Fruit fly (Drosophila melanogaster): Measurements from ENCODE around the gene eff.

eff gene

DNA sequence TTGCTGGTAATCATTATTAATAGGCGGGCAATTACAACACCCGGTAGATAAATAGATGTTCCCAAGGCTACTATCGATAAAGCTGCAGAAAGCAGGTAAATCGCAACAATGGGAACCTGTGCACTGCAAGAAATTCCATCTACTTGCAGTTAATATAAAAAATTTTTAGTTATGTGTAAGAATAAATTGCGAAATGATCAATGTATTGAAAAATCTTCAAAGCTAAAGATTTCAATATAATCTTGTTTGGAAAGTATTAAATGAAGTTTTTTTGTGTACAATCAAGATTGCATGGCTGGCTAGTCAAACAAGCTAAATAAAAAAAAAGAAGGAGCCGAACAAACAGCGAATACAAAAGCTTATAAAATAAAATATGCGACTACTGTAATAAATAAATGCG, 34.3 kb upstream of the eff start (continued):
- TF ChIP-seq Hr38 (GFP tag; optimal IDR thresholded peaks at IDR 0.05): no peak
- peak; percentile 16 for TF ChIP-seq Sox102F (GFP tag; optimal IDR thresholded peaks at IDR 0.05)
- peak; percentile 17 for TF ChIP-seq cyc (GFP tag; optimal IDR thresholded peaks at IDR 0.05)
- peak; percentile 32 for TF ChIP-seq lz (GFP tag; optimal IDR thresholded peaks at IDR 0.05)
- TF ChIP-seq esn (GFP tag; optimal IDR thresholded peaks at IDR 0.05): peak; percentile 54
- peak; percentile 48 for TF ChIP-seq Sox14 (GFP tag; optimal IDR thresholded peaks at IDR 0.05)
- peak in 1 of 2 experiments; percentile 48 for TF ChIP-seq ss (GFP tag; optimal IDR thresholded peaks at IDR 0.05)
- peak; percentile 35 for TF ChIP-seq dac (GFP tag; optimal IDR thresholded peaks at IDR 0.05)
- peak; percentile 74 for TF ChIP-seq Hr4 (GFP tag; optimal IDR thresholded peaks at IDR 0.05)
- peak; percentile 72 for TF ChIP-seq CG32006 (GFP tag; optimal IDR thresholded peaks at IDR 0.05)
- TF ChIP-seq CG11294 (GFP tag; IDR thresholded peaks at IDR 0.05): 0 out of 2 replicates have a peak, but pooled peaks have one; percentile 28
- TF ChIP-seq fkh (GFP tag; optimal IDR thresholded peaks at IDR 0.05): no peak
- no peak for TF ChIP-seq fd59A (GFP tag; optimal IDR thresholded peaks at IDR 0.05)
- peak; percentile 36 for TF ChIP-seq CG8632 (GFP tag; optimal IDR thresholded peaks at IDR 0.05)
- TF ChIP-seq CG6792 (GFP tag; optimal IDR thresholded peaks at IDR 0.05): peak; percentile 40
- TF ChIP-seq CG11762 (GFP tag; optimal IDR thresholded peaks at IDR 0.05; ENCODE audit: insufficient read depth): no peak
- TF ChIP-seq CG10631 (GFP tag; optimal IDR thresholded peaks at IDR 0.05): peak; percentile 51
- TF ChIP-seq CG3032 (tag; optimal IDR thresholded peaks at IDR 0.05): peak; percentile 43
- TF ChIP-seq topi (GFP tag; optimal IDR thresholded peaks at IDR 0.05): peak; percentile 40
- peak; percentile 55 for TF ChIP-seq CG34406 (GFP tag; optimal IDR thresholded peaks at IDR 0.05)
- TF ChIP-seq fd85E (GFP tag; optimal IDR thresholded peaks at IDR 0.05): no peak
- TF ChIP-seq CG15336 (GFP tag; IDR thresholded peaks at IDR 0.05): peak; percentile 81
- no peak for TF ChIP-seq CG6808 (GFP tag; optimal IDR thresholded peaks at IDR 0.05)
- peak; percentile 45 for TF ChIP-seq Met (GFP tag; optimal IDR thresholded peaks at IDR 0.05)
- peak; percentile 31 for TF ChIP-seq dsx (GFP tag; optimal IDR thresholded peaks at IDR 0.05; ENCODE audit: poor library complexity, severe bottlenecking)
- TF ChIP-seq Eip75B (GFP tag; optimal IDR thresholded peaks at IDR 0.05): peak; percentile 70
- TF ChIP-seq achi (GFP tag; optimal IDR thresholded peaks at IDR 0.05): peak; percentile 52
- TF ChIP-seq CG4318 (GFP tag; optimal IDR thresholded peaks at IDR 0.05): peak; percentile 30
- TF ChIP-seq CG6854 (GFP tag; optimal IDR thresholded peaks at IDR 0.05): no peak
- TF ChIP-seq CG9139 (GFP tag; optimal IDR thresholded peaks at IDR 0.05): no peak
- peak; percentile 46 for TF ChIP-seq Ets96B (tag; optimal IDR thresholded peaks at IDR 0.05)
- peak; percentile 53 for TF ChIP-seq CG3919 (GFP tag; optimal IDR thresholded peaks at IDR 0.05)
- peak; percentile 68 for TF ChIP-seq pdm3 (GFP tag; optimal IDR thresholded peaks at IDR 0.05)
- TF ChIP-seq CG8319 (GFP tag; optimal IDR thresholded peaks at IDR 0.05): no peak
- peak; percentile 16 for TF ChIP-seq Sox15 (GFP tag; optimal IDR thresholded peaks at IDR 0.05)
- TF ChIP-seq Hr39 (GFP tag; optimal IDR thresholded peaks at IDR 0.05): peak; percentile 15

DNA sequence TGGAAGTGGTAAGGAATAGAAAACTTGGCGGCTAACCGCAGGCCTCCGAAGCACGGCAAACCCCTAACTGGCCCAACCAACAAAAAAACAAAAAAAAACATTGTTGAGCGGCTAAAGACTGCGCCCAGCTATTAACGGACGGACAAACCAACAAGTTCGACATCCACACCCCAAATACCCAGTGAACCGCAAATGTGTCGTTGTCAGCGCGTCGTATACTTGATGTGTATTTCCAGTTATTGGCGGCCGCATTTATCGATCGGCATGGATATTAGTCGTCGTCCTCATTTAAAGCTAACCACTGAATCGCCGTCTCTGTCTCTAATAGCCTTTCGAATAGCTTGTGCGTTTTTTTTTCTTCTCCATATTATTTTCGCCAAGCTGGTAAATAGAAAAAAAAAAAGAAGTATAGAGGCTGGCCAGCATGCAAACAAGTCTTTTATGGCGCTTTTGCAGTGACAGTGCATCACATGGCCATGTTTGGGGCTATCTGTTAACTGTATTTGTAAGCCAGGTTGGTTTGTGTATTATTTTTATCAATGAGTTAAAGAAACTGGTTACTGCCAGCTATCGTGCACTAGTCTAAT, 25.4 kb upstream of the eff start:
- TF ChIP-seq CG3919 (GFP tag; optimal IDR thresholded peaks at IDR 0.05) (no peak), Sox15 (GFP tag; optimal IDR thresholded peaks at IDR 0.05) (no peak), eg (GFP tag; IDR thresholded peaks at IDR 0.05) (peak; percentile 52; the same call in 1 of the 3 replicates), CG6276 (GFP tag; optimal IDR thresholded peaks at IDR 0.05) (peak; percentile 48), Sox14 (GFP tag; optimal IDR thresholded peaks at IDR 0.05) (no peak), CG8119 (GFP tag; IDR thresholded peaks at IDR 0.05) (peak; percentile 53; the same call in 1 of the 3 replicates), CG6808 (GFP tag; optimal IDR thresholded peaks at IDR 0.05) (no peak), lz (GFP tag; optimal IDR thresholded peaks at IDR 0.05) (no peak), CG15336 (GFP tag; IDR thresholded peaks at IDR 0.05) (peak; percentile 54; the same call in 1 of the 2 replicates), esn (GFP tag; optimal IDR thresholded peaks at IDR 0.05) (no peak)
